Worm (Caenorhabditis elegans) whole organism, L4 larva: ENCODE data around the gene zip-11.

Source experiments
- fos-1 ChIP-seq: fragments of 150-350 bp; optimal IDR thresholded peaks from 2 replicates; lab custom pipeline; 2014; ENCODE audit warnings: missing biosample characterization, missing genetic modification characterization
- lin-29 ChIP-seq: fragments of 200-800 bp; sonication (Bioruptor generic); IDR thresholded peaks from 2 replicates; pipeline ENCODE4 v1.3.6; 2022; ENCODE audit warnings: missing genetic modification reagents, missing genetic modification characterization, missing compliant biosample characterization
- skn-1 ChIP-seq: fragments of 150-350 bp; optimal IDR thresholded peaks from 2 replicates; lab custom pipeline; 2014; ENCODE audit warnings: missing biosample characterization, missing genetic modification characterization
- unc-62 ChIP-seq, 3 experiments: fragments of 150-350 bp in 1 of 3; sonication (generic microtip); optimal IDR thresholded peaks in 2 of 3; peaks in 1 of 3; 1 replicate in 1 of 3; 2 replicates in 2 of 3; lab custom pipeline; 2014 to 2017; ENCODE audit warnings: missing biosample characterization in 3 of 3, missing genetic modification characterization in 3 of 3, missing genetic modification reagents in 3 of 3, missing genotype in 1 of 3

DNA sequence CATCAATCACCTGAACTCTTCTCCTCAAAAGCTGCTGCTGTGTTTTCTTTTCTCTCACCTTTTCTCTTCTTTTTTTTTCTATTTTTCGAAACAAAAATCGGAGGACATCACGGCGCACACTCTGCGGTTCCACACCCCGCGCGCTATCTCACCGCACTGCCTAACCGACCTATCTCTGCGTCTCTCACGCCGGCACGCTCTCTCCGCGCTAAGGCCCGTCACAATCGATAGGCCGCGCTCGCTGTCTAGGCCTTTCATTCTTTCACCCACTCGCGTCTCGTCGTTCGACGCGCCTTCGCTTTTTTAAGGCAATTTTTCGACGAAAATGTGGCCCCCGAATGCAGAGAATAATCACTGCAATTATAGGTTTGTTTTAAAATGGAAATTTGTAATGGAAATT lies at the start of gene zip-11:
- peak; percentile 71; the same call in 1 of the 2 replicates for TF ChIP-seq lin-29
- TF ChIP-seq fos-1 (tag; lab: Kevin White, UChicago): no peak
- TF ChIP-seq unc-62 (GFP tag; optimal IDR thresholded peaks at IDR 0.05 in 1 of 2; lab: Kevin White, UChicago): peak in 1 of 2 experiments; percentile 63
- no peak for TF ChIP-seq unc-62 (tag; optimal IDR thresholded peaks at IDR 0.05; lab: Kevin White, UChicago)
- no peak for TF ChIP-seq skn-1
